Worm (Caenorhabditis elegans) whole organism, late embryonic: ENCODE data around the gene rab-21.

Experiments used
- eyg-1 ChIP-seq: sonication (generic microtip); optimal IDR thresholded peaks from 2 replicates; lab custom pipeline; 2016; ENCODE audit warnings: missing genotype, missing genetic modification characterization, missing compliant biosample characterization
- gmeb-2 ChIP-seq: sonication (generic microtip); optimal IDR thresholded peaks from 2 replicates; lab custom pipeline; 2016; ENCODE audit warnings: missing genetic modification characterization, inconsistent platforms, missing compliant biosample characterization
- hlh-13 ChIP-seq: fragments of 200-800 bp; sonication (Bioruptor generic); optimal IDR thresholded peaks from 2 replicates; lab custom pipeline; 2018; ENCODE audit warnings: mild to moderate bottlenecking, missing genetic modification characterization, missing compliant biosample characterization
- mec-3 ChIP-seq: sonication (generic microtip); optimal IDR thresholded peaks from 2 replicates; lab custom pipeline; 2016; ENCODE audit warnings: borderline replicate concordance, missing genetic modification characterization, missing compliant biosample characterization
- pag-3 ChIP-seq: sonication (generic microtip); optimal IDR thresholded peaks from 2 replicates; lab custom pipeline; 2016; ENCODE audit warnings: missing compliant biosample characterization, missing genetic modification characterization, borderline replicate concordance
- pha-2 ChIP-seq: sonication (generic microtip); optimal IDR thresholded peaks from 2 replicates; lab custom pipeline; 2017; ENCODE audit warnings: mild to moderate bottlenecking, missing genetic modification characterization, missing compliant biosample characterization
- pha-4 ChIP-seq: fragments of 150-350 bp; optimal IDR thresholded peaks from 2 replicates; lab custom pipeline; 2018; ENCODE audit warnings: missing biosample characterization, missing genetic modification reagents, missing genetic modification characterization
- pqm-1 ChIP-seq: sonication (generic microtip); optimal IDR thresholded peaks from 2 replicates; lab custom pipeline; 2016; ENCODE audit warnings: missing genetic modification characterization, missing compliant biosample characterization
- rnt-1 ChIP-seq: sonication (generic microtip); optimal IDR thresholded peaks from 2 replicates; lab custom pipeline; 2016; ENCODE audit warnings: missing genetic modification characterization, missing compliant biosample characterization
- ttx-3 ChIP-seq: sonication (generic microtip); optimal IDR thresholded peaks from 2 replicates; lab custom pipeline; 2016; ENCODE audit warnings: missing genetic modification reagents, missing genetic modification characterization, missing compliant biosample characterization

ce11 chrII:8710317-8710716 lies 4.5 kb downstream of the rab-21 start, which contains the start of gene srg-15:
- TF ChIP-seq gmeb-2 (tag; lab: Kevin White, UChicago) (no peak), pha-2 (tag; lab: Kevin White, UChicago) (no peak), eyg-1 (tag; lab: Kevin White, UChicago) (no peak), pqm-1 (tag; lab: Kevin White, UChicago) (no peak), rnt-1 (no peak), hlh-13 (no peak), ttx-3 (tag; lab: Kevin White, UChicago) (no peak), mec-3 (tag; lab: Kevin White, UChicago) (no peak), pha-4 (tag; lab: Kevin White, UChicago) (no peak), pag-3 (tag; lab: Kevin White, UChicago) (no peak)
